Fruit fly (Drosophila melanogaster) whole organism, embryonic: ENCODE measurements around the gene Hs6st.

Experiments used
- ATbp ChIP-seq: fragments of 200-800 bp; sonication (Bioruptor generic); optimal IDR thresholded peaks from 2 replicates; lab custom pipeline; 2017; ENCODE audit warnings: missing biosample characterization, mild to moderate bottlenecking, missing genetic modification characterization, missing genetic modification reagents
- Asciz ChIP-seq: fragments of 200-800 bp; sonication (Bioruptor generic); optimal IDR thresholded peaks from 2 replicates; lab custom pipeline; 2017; ENCODE audit warnings: missing biosample characterization, mild to moderate bottlenecking, missing genetic modification characterization, missing genetic modification reagents
- B-H1 ChIP-seq: fragments of 200-800 bp; sonication (Bioruptor generic); IDR thresholded peaks from 3 replicates; pipeline ENCODE4 v1.3.6; 2022; ENCODE audit warnings: missing biosample characterization, missing genetic modification characterization
- Bgb ChIP-seq: fragments of 200-800 bp; sonication (Bioruptor generic); IDR thresholded peaks from 2 replicates; pipeline ENCODE4 v1.3.6; 2022; ENCODE audit warnings: missing biosample characterization, missing genetic modification characterization; ENCODE audit not compliant: partially characterized antibody
- Bteb2 ChIP-seq: fragments of 200-800 bp; sonication (Bioruptor generic); optimal IDR thresholded peaks from 2 replicates; lab custom pipeline; 2016; ENCODE audit warnings: missing biosample characterization, missing genetic modification characterization
- CG10462 ChIP-seq: fragments of 200-800 bp; sonication (Bioruptor generic); optimal IDR thresholded peaks from 2 replicates; lab custom pipeline; 2016; ENCODE audit warnings: missing biosample characterization, missing genetic modification characterization
- CG1233 ChIP-seq: fragments of 200-800 bp; sonication (Bioruptor generic); optimal IDR thresholded peaks from 4 replicates; lab custom pipeline; 2018; ENCODE audit warnings: missing biosample characterization, mild to moderate bottlenecking, missing genetic modification characterization
- CG12769 ChIP-seq: fragments of 200-800 bp; sonication (Bioruptor generic); optimal IDR thresholded peaks from 2 replicates; lab custom pipeline; 2019; ENCODE audit warnings: missing biosample characterization, mild to moderate bottlenecking, missing genetic modification characterization, moderate library complexity
- CG13775 ChIP-seq: fragments of 200-800 bp; sonication (Bioruptor generic); optimal IDR thresholded peaks from 3 replicates; lab custom pipeline; 2017; ENCODE audit warnings: missing biosample characterization, mild to moderate bottlenecking, missing genetic modification characterization
- CG14014 ChIP-seq: fragments of 200-800 bp; sonication (Bioruptor generic); IDR thresholded peaks from 2 replicates; pipeline ENCODE4 v1.3.6; 2022; ENCODE audit warnings: missing biosample characterization, missing genetic modification characterization
- CG14441 ChIP-seq: fragments of 200-800 bp; sonication (Bioruptor generic); IDR thresholded peaks from 2 replicates; pipeline ENCODE4 v1.3.6; 2022; ENCODE audit warnings: missing biosample characterization, missing genetic modification characterization
- CG14710 ChIP-seq: fragments of 200-800 bp; sonication (Bioruptor generic); optimal IDR thresholded peaks from 3 replicates; lab custom pipeline; 2019; ENCODE audit warnings: missing biosample characterization, mild to moderate bottlenecking, missing genetic modification characterization, moderate library complexity
- CG15696 ChIP-seq: fragments of 200-800 bp; sonication (Bioruptor generic); optimal IDR thresholded peaks from 2 replicates; lab custom pipeline; 2019; ENCODE audit warnings: missing biosample characterization, mild to moderate bottlenecking, missing genetic modification characterization, moderate library complexity
- CG1603 ChIP-seq: fragments of 200-800 bp; sonication (Bioruptor generic); optimal IDR thresholded peaks from 2 replicates; lab custom pipeline; 2019; ENCODE audit warnings: missing biosample characterization, mild to moderate bottlenecking, missing genetic modification characterization, moderate library complexity
- CG1832 ChIP-seq: fragments of 200-800 bp; sonication (Bioruptor generic); optimal IDR thresholded peaks from 2 replicates; lab custom pipeline; 2017; ENCODE audit warnings: missing biosample characterization, mild to moderate bottlenecking, missing genetic modification characterization, inconsistent platforms
- CG31441 ChIP-seq: fragments of 200-800 bp; sonication (Bioruptor generic); IDR thresholded peaks from 2 replicates; pipeline ENCODE4 v1.3.6; 2022; ENCODE audit warnings: missing biosample characterization, missing genetic modification characterization
- CG3847 ChIP-seq: fragments of 200-800 bp; sonication (Bioruptor generic); IDR thresholded peaks from 2 replicates; pipeline ENCODE4 v1.3.6; 2022; ENCODE audit warnings: missing biosample characterization, missing genetic modification characterization
- CG4282 ChIP-seq: fragments of 200-800 bp; sonication (Bioruptor generic); optimal IDR thresholded peaks from 2 replicates; lab custom pipeline; 2016; ENCODE audit warnings: missing biosample characterization, missing genetic modification characterization
- CG4617 ChIP-seq: fragments of 200-800 bp; sonication (Bioruptor generic); optimal IDR thresholded peaks from 3 replicates; lab custom pipeline; 2016; ENCODE audit warnings: missing biosample characterization, missing genetic modification characterization, borderline replicate concordance
- CG4707 ChIP-seq: fragments of 200-800 bp; sonication (Bioruptor generic); optimal IDR thresholded peaks from 2 replicates; lab custom pipeline; 2018; ENCODE audit warnings: missing biosample characterization, mild to moderate bottlenecking, missing genetic modification characterization, moderate library complexity
- CG4730 ChIP-seq: fragments of 200-800 bp; sonication (Bioruptor generic); IDR thresholded peaks from 2 replicates; pipeline ENCODE4 v1.3.6; 2022; ENCODE audit warnings: missing biosample characterization, missing genetic modification characterization
- CG4820 ChIP-seq: fragments of 200-800 bp; sonication (Bioruptor generic); optimal IDR thresholded peaks from 3 replicates; lab custom pipeline; 2016; ENCODE audit warnings: missing biosample characterization, missing genetic modification characterization
- CG6175 ChIP-seq: fragments of 200-800 bp; sonication (Bioruptor generic); IDR thresholded peaks from 3 replicates; pipeline ENCODE4 v1.3.6; 2022; ENCODE audit warnings: missing biosample characterization, missing genetic modification characterization
- CG7745 ChIP-seq: fragments of 200-800 bp; sonication (Bioruptor generic); optimal IDR thresholded peaks from 2 replicates; lab custom pipeline; 2018; ENCODE audit warnings: missing biosample characterization, mild to moderate bottlenecking, missing genetic modification characterization, moderate library complexity
- CG7963 ChIP-seq: fragments of 200-800 bp; sonication (Bioruptor generic); IDR thresholded peaks from 3 replicates; pipeline ENCODE4 v1.3.6; 2022; ENCODE audit warnings: missing biosample characterization, missing genetic modification characterization; ENCODE audit not compliant: partially characterized antibody
- CG8944 ChIP-seq: fragments of 200-800 bp; sonication (Bioruptor generic); optimal IDR thresholded peaks from 3 replicates; lab custom pipeline; 2016; ENCODE audit warnings: missing biosample characterization, missing genetic modification characterization
- CG9437 ChIP-seq: fragments of 200-800 bp; sonication (Bioruptor generic); optimal IDR thresholded peaks from 2 replicates; lab custom pipeline; 2018; ENCODE audit warnings: missing biosample characterization, mild to moderate bottlenecking, missing genetic modification characterization
- CkIIα-i1 ChIP-seq: fragments of 200-800 bp; sonication (Bioruptor generic); IDR thresholded peaks from 2 replicates; pipeline ENCODE4 v1.3.6; 2022; ENCODE audit warnings: missing biosample characterization, missing genetic modification characterization
- ERR ChIP-seq: fragments of 200-800 bp; sonication (Bioruptor generic); optimal IDR thresholded peaks from 2 replicates; lab custom pipeline; 2016; ENCODE audit warnings: missing biosample characterization, missing genetic modification characterization
- Fer2 ChIP-seq: fragments of 200-800 bp; sonication (Bioruptor generic); optimal IDR thresholded peaks from 2 replicates; lab custom pipeline; 2018; ENCODE audit warnings: missing biosample characterization, mild to moderate bottlenecking, missing genetic modification characterization, moderate library complexity
- Neu2 ChIP-seq: fragments of 200-800 bp; sonication (Bioruptor generic); optimal IDR thresholded peaks from 3 replicates; lab custom pipeline; 2016; ENCODE audit warnings: missing biosample characterization, missing genetic modification characterization, borderline replicate concordance
- Taf1 ChIP-seq: fragments of 200-800 bp; sonication (Bioruptor generic); IDR thresholded peaks from 2 replicates; pipeline ENCODE4 v1.3.6; 2022; ENCODE audit warnings: missing biosample characterization, missing genetic modification characterization
- Usf ChIP-seq: fragments of 200-800 bp; sonication (Bioruptor generic); optimal IDR thresholded peaks from 2 replicates; lab custom pipeline; 2017; ENCODE audit warnings: missing genotype, missing biosample characterization, missing genetic modification characterization
- ab ChIP-seq: fragments of 200-800 bp; sonication (Bioruptor generic); optimal IDR thresholded peaks from 2 replicates; lab custom pipeline; 2016; ENCODE audit warnings: missing biosample characterization, missing genetic modification characterization
- ato ChIP-seq: fragments of 200-800 bp; sonication (Bioruptor generic); IDR thresholded peaks from 2 replicates; pipeline ENCODE4 v1.3.6; 2022; ENCODE audit warnings: missing biosample characterization, missing genetic modification characterization; ENCODE audit not compliant: partially characterized antibody
- chinmo ChIP-seq: fragments of 200-800 bp; sonication (Bioruptor generic); IDR thresholded peaks from 4 replicates; pipeline ENCODE4 v1.3.6; 2022; ENCODE audit warnings: missing biosample characterization, missing genetic modification characterization; ENCODE audit not compliant: partially characterized antibody
- dan ChIP-seq: fragments of 200-800 bp; sonication (Bioruptor generic); IDR thresholded peaks from 2 replicates; pipeline ENCODE4 v1.3.6; 2022; ENCODE audit warnings: missing biosample characterization, missing genetic modification characterization
- disco-r ChIP-seq: fragments of 200-800 bp; sonication (Bioruptor generic); optimal IDR thresholded peaks from 2 replicates; lab custom pipeline; 2016; ENCODE audit warnings: missing biosample characterization, missing genetic modification characterization
- gcm2 ChIP-seq: fragments of 200-800 bp; sonication (Bioruptor generic); optimal IDR thresholded peaks from 2 replicates; lab custom pipeline; 2016; ENCODE audit warnings: missing biosample characterization, missing genetic modification characterization
- grn ChIP-seq: fragments of 200-800 bp; sonication (Bioruptor generic); optimal IDR thresholded peaks from 3 replicates; lab custom pipeline; 2017; ENCODE audit warnings: missing biosample characterization, missing genetic modification characterization
- gsb-n ChIP-seq: fragments of 200-800 bp; sonication (Bioruptor generic); optimal IDR thresholded peaks from 3 replicates; lab custom pipeline; 2018; ENCODE audit warnings: missing biosample characterization, mild to moderate bottlenecking, missing genetic modification characterization
- kay ChIP-seq: fragments of 200-800 bp; sonication (Bioruptor generic); optimal IDR thresholded peaks from 2 replicates; lab custom pipeline; 2016; ENCODE audit warnings: missing biosample characterization, missing genetic modification characterization
- nau ChIP-seq: fragments of 200-800 bp; sonication (Bioruptor generic); optimal IDR thresholded peaks from 3 replicates; lab custom pipeline; 2017; ENCODE audit warnings: missing biosample characterization, mild to moderate bottlenecking, missing genetic modification characterization, missing genetic modification reagents
- nerfin-1 ChIP-seq: fragments of 200-800 bp; sonication (Bioruptor generic); optimal IDR thresholded peaks from 3 replicates; lab custom pipeline; 2019; ENCODE audit warnings: missing biosample characterization, mild to moderate bottlenecking, missing genetic modification characterization, moderate library complexity
- pfk ChIP-seq: fragments of 200-800 bp; sonication (Bioruptor generic); optimal IDR thresholded peaks from 2 replicates; lab custom pipeline; 2018; ENCODE audit warnings: missing biosample characterization, mild to moderate bottlenecking, missing genetic modification characterization, moderate library complexity
- sc ChIP-seq, 3 experiments: fragments of >200 bp in 2 of 3; fragments of 200-800 bp in 1 of 3; sonication (Bioruptor generic) in 1 of 3; optimal IDR thresholded peaks; 2 replicates in 2 of 3; 3 replicates in 1 of 3; lab custom pipeline; 2017; ENCODE audit warnings: mild to moderate bottlenecking in 1 of 3, missing biosample characterization in 1 of 3, missing genetic modification characterization in 1 of 3, missing genetic modification reagents in 1 of 3
- trh ChIP-seq: fragments of 200-800 bp; sonication (Bioruptor generic); optimal IDR thresholded peaks from 2 replicates; lab custom pipeline; 2016; ENCODE audit warnings: missing biosample characterization, missing genetic modification characterization
- twi ChIP-seq: fragments of 200-800 bp; optimal IDR thresholded peaks from 2 replicates; lab custom pipeline; 2019; ENCODE audit warnings: missing biosample characterization, mild to moderate bottlenecking, missing genetic modification characterization, moderate library complexity
- zfh1 ChIP-seq: fragments of 200-800 bp; sonication (Bioruptor generic); IDR thresholded peaks from 3 replicates; pipeline ENCODE4 v1.3.6; 2022; ENCODE audit warnings: missing biosample characterization, missing genetic modification characterization

Gene Hs6st

DNA sequence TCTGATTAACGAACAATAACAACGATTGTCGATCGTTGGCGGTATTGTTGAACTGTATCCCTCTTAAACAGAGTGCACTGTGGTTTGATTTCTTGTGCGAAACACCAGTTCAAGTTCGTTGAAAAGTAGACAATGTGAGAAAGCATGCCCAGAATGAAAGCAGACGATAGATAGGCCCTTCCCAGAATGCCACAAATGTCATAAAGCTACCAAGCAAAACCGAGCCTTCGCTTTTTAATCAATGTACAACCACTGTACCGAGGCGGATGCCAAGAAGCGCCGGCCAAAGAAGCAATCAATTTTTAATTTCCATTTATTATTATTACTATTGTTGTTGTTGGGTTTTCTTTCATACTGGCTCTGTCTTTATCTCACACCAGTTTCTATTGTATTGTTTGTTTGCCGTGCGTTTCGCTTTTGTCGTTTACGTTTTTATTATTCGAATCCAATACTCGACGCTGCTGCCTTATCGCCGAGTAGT is 99.4 kb downstream of the Hs6st start (continued):
- peak; percentile 59 for TF ChIP-seq Taf1 (GFP tag; lab: Robert Waterston, UW)
- TF ChIP-seq CkIIα-i1 (GFP tag; lab: Robert Waterston, UW) = 0 out of 2 replicates have a peak, but pooled peaks have one; percentile 23
- peak; percentile 42 for TF ChIP-seq CG1233 (GFP tag; lab: Kevin White, UChicago)
- peak; percentile 87 for TF ChIP-seq zfh1 (GFP tag; lab: Robert Waterston, UW)
- TF ChIP-seq ERR (GFP tag; lab: Kevin White, UChicago) = peak; percentile 14
- TF ChIP-seq CG14441 = peak; percentile 90
- peak; percentile 78 for TF ChIP-seq CG3847 (GFP tag; lab: Robert Waterston, UW)
- peak; percentile 50 for TF ChIP-seq Bgb (GFP tag; lab: Robert Waterston, UW)
- TF ChIP-seq dan (GFP tag; lab: Robert Waterston, UW) = no peak
- TF ChIP-seq CG15696 (tag; lab: Kevin White, UChicago) = no peak
- TF ChIP-seq CG12769 = peak; percentile 87
- peak; percentile 72 for TF ChIP-seq B-H1 (GFP tag; lab: Robert Waterston, UW)
- no peak for TF ChIP-seq grn (GFP tag; lab: Kevin White, UChicago)
- peak; percentile 55 for TF ChIP-seq CG4617 (GFP tag; lab: Kevin White, UChicago)
- peak; percentile 71 for TF ChIP-seq gsb-n (tag; lab: Kevin White, UChicago)
- no peak for TF ChIP-seq CG7963
- TF ChIP-seq Asciz (GFP tag; lab: Kevin White, UChicago) = peak; percentile 72
- TF ChIP-seq Bteb2 = peak; percentile 76
- peak; percentile 35 for TF ChIP-seq Usf (GFP tag; lab: Kevin White, UChicago)
- peak; percentile 78 for TF ChIP-seq CG8944
- peak; percentile 72 for TF ChIP-seq ab (GFP tag; lab: Kevin White, UChicago)
- TF ChIP-seq CG4820 (GFP tag; lab: Kevin White, UChicago) = peak; percentile 73
- peak; percentile 75 for TF ChIP-seq nau (GFP tag; lab: Kevin White, UChicago)
- TF ChIP-seq CG1832 = no peak
- peak; percentile 56 for TF ChIP-seq gcm2 (GFP tag; lab: Kevin White, UChicago)
- TF ChIP-seq Fer2 = no peak
- no peak for TF ChIP-seq ato (GFP tag; lab: Robert Waterston, UW)
- TF ChIP-seq CG4707 (GFP tag; lab: Kevin White, UChicago) = peak; percentile 74
- no peak for TF ChIP-seq CG14710 (tag; lab: Kevin White, UChicago)
- peak; percentile 63 for TF ChIP-seq disco-r
- no peak for TF ChIP-seq pfk
- no peak for TF ChIP-seq CG7745 (tag; lab: Kevin White, UChicago)
- peak; percentile 57; the same call in 1 of the 3 replicates for TF ChIP-seq CG6175 (GFP tag; lab: Robert Waterston, UW)
- TF ChIP-seq CG31441 (GFP tag; lab: Robert Waterston, UW) = peak; percentile 75; the same call in 1 of the 2 replicates
- TF ChIP-seq Neu2 (GFP tag; lab: Kevin White, UChicago) = no peak
- peak; percentile 81 for TF ChIP-seq CG14014 (GFP tag; lab: Robert Waterston, UW)
- peak; percentile 82 for TF ChIP-seq ATbp (GFP tag; lab: Kevin White, UChicago)
- peak; percentile 69 for TF ChIP-seq CG9437 (GFP tag; lab: Kevin White, UChicago)
- TF ChIP-seq CG1603 (tag; lab: Kevin White, UChicago) = peak; percentile 90
- TF ChIP-seq CG13775 (GFP tag; lab: Kevin White, UChicago) = peak; percentile 68
- no peak for TF ChIP-seq nerfin-1 (tag; lab: Kevin White, UChicago)
- no peak for TF ChIP-seq sc (optimal IDR thresholded peaks at IDR 0.05; lab: Kevin White, UChicago)
- TF ChIP-seq sc (GFP tag; optimal IDR thresholded peaks at IDR 0.05; lab: Kevin White, UChicago) = peak; percentile 61
- no peak for TF ChIP-seq trh (GFP tag; lab: Kevin White, UChicago)
- TF ChIP-seq CG4282 = peak; percentile 73
- peak; percentile 65 for TF ChIP-seq kay (GFP tag; lab: Kevin White, UChicago)
- 0 out of 4 replicates have a peak, but pooled peaks have one; percentile 10 for TF ChIP-seq chinmo
- peak; percentile 77 for TF ChIP-seq CG4730 (GFP tag; lab: Robert Waterston, UW)
- TF ChIP-seq twi (tag; lab: Kevin White, UChicago) = no peak
- TF ChIP-seq CG10462 = peak; percentile 68
